Worm (Caenorhabditis elegans): ENCODE measurements around the gene K07F5.22.

- TF ChIP-seq ZK546.5 (tag; optimal IDR thresholded peaks at IDR 0.05) (no peak), mdl-1 (tag; optimal IDR thresholded peaks at IDR 0.05) (no peak)
Measured at ce11 chrIV:9878893-9879379, 14.1 kb downstream of the K07F5.22 start, which contains the start of gene nhr-4.

Measured in whole organism, L4 larva.